Worm (Caenorhabditis elegans) whole organism, L4 larva: Measurements from ENCODE around the gene T03D8.6.

ENCODE experiments used
- D1046.2 ChIP-seq: fragments of 200-800 bp; sonication (Bioruptor generic); IDR thresholded peaks from 2 replicates; pipeline ENCODE4 v1.3.6; 2022; ENCODE audit warnings: missing genetic modification characterization, missing compliant biosample characterization
- F37D6.2 ChIP-seq: sonication (generic microtip); optimal IDR thresholded peaks from 2 replicates; lab custom pipeline; 2016; ENCODE audit warnings: mild to moderate bottlenecking, missing genetic modification characterization, missing compliant biosample characterization
- T20F7.1 ChIP-seq: fragments of 200-800 bp; sonication (Bioruptor generic); optimal IDR thresholded peaks from 2 replicates; lab custom pipeline; 2018; ENCODE audit warnings: mild to moderate bottlenecking, missing genetic modification characterization, missing compliant biosample characterization
- Y105C5A.15 ChIP-seq: fragments of 200-800 bp; sonication (Bioruptor generic); IDR thresholded peaks from 2 replicates; pipeline ENCODE4 v1.3.6; 2022; ENCODE audit warnings: missing genetic modification characterization, missing compliant biosample characterization
- aha-1 ChIP-seq: fragments of 150-350 bp; peaks from one replicate; lab custom pipeline; 2014; ENCODE audit warnings: missing biosample characterization, missing genetic modification characterization
- ceh-28 ChIP-seq: fragments of 150-350 bp; optimal IDR thresholded peaks from 2 replicates; lab custom pipeline; 2014; ENCODE audit warnings: missing biosample characterization, missing genetic modification reagents, missing genetic modification characterization
- ceh-82 ChIP-seq: sonication (generic microtip); optimal IDR thresholded peaks from 2 replicates; lab custom pipeline; 2017; ENCODE audit warnings: missing biosample characterization, missing genetic modification characterization
- ces-1 ChIP-seq: fragments of 150-350 bp; sonication (generic microtip); optimal IDR thresholded peaks from 4 replicates; lab custom pipeline; 2014; ENCODE audit warnings: missing biosample characterization, missing genetic modification reagents, missing genetic modification characterization
- ctbp-1 ChIP-seq: fragments of 200-800 bp; sonication (Bioruptor generic); IDR thresholded peaks from 2 replicates; pipeline ENCODE4 v1.3.6; 2022; ENCODE audit warnings: missing genetic modification reagents, missing genetic modification characterization, missing compliant biosample characterization
- daf-16 ChIP-seq, 3 experiments: sonication (generic microtip); optimal IDR thresholded peaks; 2 replicates each; lab custom pipeline; 2016 to 2017; ENCODE audit warnings: missing genetic modification characterization in 3 of 3, missing genetic modification reagents in 3 of 3, mild to moderate bottlenecking in 2 of 3, missing compliant biosample characterization in 2 of 3, missing biosample characterization in 1 of 3, moderate library complexity in 1 of 3
- dmd-6 ChIP-seq: fragments of 200-800 bp; sonication (Bioruptor generic); IDR thresholded peaks from 2 replicates; pipeline ENCODE4 v1.3.6; 2022; ENCODE audit warnings: missing genetic modification reagents, missing genetic modification characterization, missing compliant biosample characterization
- dmd-9 ChIP-seq: fragments of 200-800 bp; sonication (Bioruptor generic); IDR thresholded peaks from 2 replicates; pipeline ENCODE4 v1.3.6; 2022; ENCODE audit warnings: missing genetic modification reagents, missing genetic modification characterization, missing compliant biosample characterization
- dve-1 ChIP-seq: sonication (generic microtip); optimal IDR thresholded peaks from 2 replicates; lab custom pipeline; 2017; ENCODE audit warnings: antibody characterized with exemption, mild to moderate bottlenecking, missing genetic modification characterization, missing compliant biosample characterization; ENCODE audit not compliant: insufficient read depth
- egl-27 ChIP-seq: sonication (generic microtip); optimal IDR thresholded peaks from 3 replicates; lab custom pipeline; 2017; ENCODE audit warnings: missing biosample characterization, missing genetic modification reagents, missing genetic modification characterization
- egl-43 ChIP-seq: fragments of 200-800 bp; sonication (Bioruptor generic); IDR thresholded peaks from 2 replicates; pipeline ENCODE4 v1.3.6; 2022; ENCODE audit warnings: missing genetic modification reagents, missing genetic modification characterization, missing compliant biosample characterization
- fkh-10 ChIP-seq: fragments of 150-350 bp; optimal IDR thresholded peaks from 2 replicates; lab custom pipeline; 2014; ENCODE audit warnings: missing biosample characterization, missing genetic modification reagents, missing genetic modification characterization
- hif-1 ChIP-seq, 2 experiments: sonication (generic microtip); optimal IDR thresholded peaks; 2 replicates each; lab custom pipeline; 2016 to 2017; ENCODE audit warnings: missing compliant biosample characterization in 2 of 2, missing genetic modification characterization in 2 of 2, missing genetic modification reagents in 2 of 2, missing genotype in 2 of 2, mild to moderate bottlenecking in 1 of 2
- hlh-30 ChIP-seq: sonication (generic microtip); optimal IDR thresholded peaks from 2 replicates; lab custom pipeline; 2017; ENCODE audit warnings: antibody characterized with exemption, mild to moderate bottlenecking, missing genetic modification characterization, missing compliant biosample characterization; ENCODE audit not compliant: insufficient read depth
- hmg-1.1 ChIP-seq: fragments of 200-800 bp; sonication (Bioruptor generic); IDR thresholded peaks from 2 replicates; pipeline ENCODE4 v1.3.6; 2022; ENCODE audit warnings: missing genetic modification reagents, missing genetic modification characterization, missing compliant biosample characterization
- lim-7 ChIP-seq: fragments of 200-800 bp; sonication (Bioruptor generic); IDR thresholded peaks from 2 replicates; pipeline ENCODE4 v1.3.6; 2022; ENCODE audit warnings: missing genetic modification characterization, missing compliant biosample characterization
- lin-15B ChIP-seq: fragments of 150-350 bp; sonication (generic microtip); optimal IDR thresholded peaks from 3 replicates; lab custom pipeline; 2014; ENCODE audit warnings: missing biosample characterization, missing genetic modification characterization
- lin-38 ChIP-seq: fragments of 200-800 bp; sonication (Bioruptor generic); IDR thresholded peaks from 2 replicates; pipeline ENCODE4 v1.3.6; 2022; ENCODE audit warnings: missing genetic modification reagents, missing genetic modification characterization, missing compliant biosample characterization
- lin-39 ChIP-seq: fragments of 150-350 bp; optimal IDR thresholded peaks from 2 replicates; lab custom pipeline; 2014; ENCODE audit warnings: missing biosample characterization, missing genetic modification reagents, missing genetic modification characterization
- lsy-2 ChIP-seq, 2 experiments: fragments of 150-350 bp in 1 of 2; sonication (generic microtip) in 1 of 2; optimal IDR thresholded peaks; 2 replicates each; lab custom pipeline; 2014 to 2017; ENCODE audit warnings: missing biosample characterization in 2 of 2, missing genetic modification characterization in 2 of 2
- mdl-1 ChIP-seq, 2 experiments: fragments of 150-350 bp in 1 of 2; sonication (generic microtip) in 1 of 2; optimal IDR thresholded peaks; 2 replicates each; lab custom pipeline; 2014 to 2017; ENCODE audit warnings: missing biosample characterization in 2 of 2, missing genetic modification characterization in 2 of 2
- mep-1 ChIP-seq: fragments of 150-350 bp; sonication (generic microtip); optimal IDR thresholded peaks from 3 replicates; lab custom pipeline; 2014; ENCODE audit warnings: missing biosample characterization, missing genetic modification characterization
- mes-2 ChIP-seq: sonication (generic microtip); optimal IDR thresholded peaks from 2 replicates; lab custom pipeline; 2016; ENCODE audit warnings: missing genotype, mild to moderate bottlenecking, missing genetic modification characterization, missing compliant biosample characterization; ENCODE audit not compliant: poor library complexity, severe bottlenecking
- nhr-11 ChIP-seq: fragments of 150-350 bp; optimal IDR thresholded peaks from 2 replicates; lab custom pipeline; 2014; ENCODE audit warnings: missing biosample characterization, missing genetic modification characterization
- nhr-42 ChIP-seq: fragments of 200-800 bp; sonication (Bioruptor generic); IDR thresholded peaks from 2 replicates; pipeline ENCODE4 v1.3.6; 2022; ENCODE audit warnings: missing genetic modification characterization, missing compliant biosample characterization
- php-3 ChIP-seq: fragments of 200-800 bp; sonication (Bioruptor generic); IDR thresholded peaks from 2 replicates; pipeline ENCODE4 v1.3.6; 2022; ENCODE audit warnings: missing genetic modification reagents, missing genetic modification characterization, missing compliant biosample characterization
- rbr-2 ChIP-seq: sonication (generic microtip); optimal IDR thresholded peaks from 2 replicates; lab custom pipeline; 2016; ENCODE audit warnings: missing genotype, missing genetic modification characterization, missing compliant biosample characterization
- saeg-2 ChIP-seq: fragments of 200-800 bp; sonication (Bioruptor generic); IDR thresholded peaks from 2 replicates; pipeline ENCODE4 v1.3.6; 2022; ENCODE audit warnings: missing genetic modification reagents, missing genetic modification characterization, missing compliant biosample characterization
- set-16 ChIP-seq: fragments of 200-800 bp; sonication (Bioruptor generic); IDR thresholded peaks from 2 replicates; pipeline ENCODE4 v1.3.6; 2022; ENCODE audit warnings: missing genetic modification reagents, missing genetic modification characterization, missing compliant biosample characterization
- spr-1 ChIP-seq: sonication (generic microtip); optimal IDR thresholded peaks from 2 replicates; lab custom pipeline; 2016; ENCODE audit warnings: mild to moderate bottlenecking, missing genetic modification characterization, missing compliant biosample characterization
- spr-3 ChIP-seq: fragments of 200-800 bp; sonication (Bioruptor generic); optimal IDR thresholded peaks from 2 replicates; lab custom pipeline; 2018; ENCODE audit warnings: mild to moderate bottlenecking, missing genetic modification characterization, missing compliant biosample characterization
- unc-130 ChIP-seq: sonication (generic microtip); optimal IDR thresholded peaks from 2 replicates; lab custom pipeline; 2016; ENCODE audit warnings: missing genetic modification reagents, missing genetic modification characterization, missing compliant biosample characterization
- unc-62 ChIP-seq, 3 experiments: fragments of 150-350 bp in 1 of 3; sonication (generic microtip); optimal IDR thresholded peaks in 2 of 3; peaks in 1 of 3; 1 replicate in 1 of 3; 2 replicates in 2 of 3; lab custom pipeline; 2014 to 2017; ENCODE audit warnings: missing biosample characterization in 3 of 3, missing genetic modification characterization in 3 of 3, missing genetic modification reagents in 3 of 3, missing genotype in 1 of 3
- vab-7 ChIP-seq: fragments of 200-800 bp; sonication (Bioruptor generic); IDR thresholded peaks from 2 replicates; pipeline ENCODE4 v1.3.6; 2022; ENCODE audit warnings: missing genetic modification reagents, missing genetic modification characterization, missing compliant biosample characterization
- zag-1 ChIP-seq: fragments of 150-350 bp; optimal IDR thresholded peaks from 2 replicates; lab custom pipeline; 2014; ENCODE audit warnings: missing biosample characterization, missing genetic modification characterization
- zip-11 ChIP-seq: fragments of 200-800 bp; sonication (Bioruptor generic); IDR thresholded peaks from 2 replicates; pipeline ENCODE4 v1.3.6; 2022; ENCODE audit warnings: missing genetic modification characterization, missing compliant biosample characterization

T03D8.6 gene

DNA sequence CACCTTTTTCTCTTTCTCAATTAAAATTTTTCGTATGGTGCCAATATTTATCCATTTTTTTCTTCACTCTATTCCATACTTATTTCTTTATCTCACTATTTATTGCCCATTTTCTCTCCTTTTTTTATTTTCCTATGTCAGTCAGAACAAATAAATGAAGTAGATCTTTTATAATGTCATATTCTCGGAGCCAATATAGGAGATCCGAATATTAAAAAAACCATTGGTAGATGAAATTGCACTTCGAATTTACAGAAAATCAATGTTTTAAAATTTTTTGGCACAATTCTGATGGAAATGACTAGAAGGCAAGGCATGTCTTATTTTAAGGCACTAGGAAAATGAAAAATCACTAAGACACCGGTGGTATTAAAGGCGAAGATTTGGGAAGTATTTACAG is 29.5 kb downstream of the T03D8.6 start:
- TF ChIP-seq lim-7 (GFP tag; lab: Robert Waterston, UW), result no peak
- TF ChIP-seq aha-1 (tag; lab: Kevin White, UChicago), result peak; percentile 90
- peak; percentile 5 for TF ChIP-seq dve-1 (tag; lab: Kevin White, UChicago)
- peak; percentile 3 for TF ChIP-seq T20F7.1
- TF ChIP-seq Y105C5A.15 (GFP tag; lab: Robert Waterston, UW), result no peak
- peak; percentile 9 for TF ChIP-seq mep-1 (tag; lab: Kevin White, UChicago)
- peak; percentile 30 for TF ChIP-seq zag-1 (tag; lab: Kevin White, UChicago)

DNA sequence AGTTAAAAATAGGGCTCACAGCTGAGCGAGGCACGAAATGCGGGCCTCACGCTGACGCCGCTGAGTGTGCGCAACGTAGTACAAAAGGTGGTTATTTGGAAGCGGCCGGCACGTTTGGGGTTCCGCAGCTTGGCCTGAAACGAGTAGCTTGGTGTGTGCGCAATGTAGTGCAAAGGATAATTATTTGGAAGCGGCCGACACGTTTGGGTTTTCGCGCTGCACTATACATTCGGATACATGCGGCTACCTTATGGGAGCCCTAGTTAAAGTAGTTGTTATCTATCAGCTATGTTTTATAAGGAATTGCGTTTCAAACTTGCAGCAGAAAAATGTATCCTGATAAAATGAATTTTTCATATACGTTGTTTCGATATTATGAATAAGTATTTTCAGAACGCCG is 30.1 kb downstream of the T03D8.6 start, which contains the start of gene Y44A6D.1:
Y44A6D.1 (minus strand) TSS at position 23 of the 400 bp plus-strand sequence.
- TF ChIP-seq dve-1 (tag; lab: Kevin White, UChicago), result no peak
- TF ChIP-seq aha-1 (tag; lab: Kevin White, UChicago), result peak; percentile 84
- TF ChIP-seq lin-15B, result no peak
- TF ChIP-seq lin-38 (GFP tag; lab: Robert Waterston, UW), result 0 out of 2 replicates have a peak, but pooled peaks have one; percentile 5
- TF ChIP-seq ceh-82 (tag; lab: Kevin White, UChicago), result no peak
- TF ChIP-seq set-16 (GFP tag; lab: Robert Waterston, UW), result peak; percentile 37; the same call in 1 of the 2 replicates
- TF ChIP-seq spr-3 (GFP tag; lab: Kevin White, UChicago), result no peak
- TF ChIP-seq lin-39, result no peak
- TF ChIP-seq egl-43, result 0 out of 2 replicates have a peak, but pooled peaks have one; percentile 39
- TF ChIP-seq egl-27, result no peak
- 0 out of 2 replicates have a peak, but pooled peaks have one; percentile 7 for TF ChIP-seq dmd-6 (GFP tag; lab: Robert Waterston, UW)
- TF ChIP-seq, all 104 proteins: peak for 5

DNA sequence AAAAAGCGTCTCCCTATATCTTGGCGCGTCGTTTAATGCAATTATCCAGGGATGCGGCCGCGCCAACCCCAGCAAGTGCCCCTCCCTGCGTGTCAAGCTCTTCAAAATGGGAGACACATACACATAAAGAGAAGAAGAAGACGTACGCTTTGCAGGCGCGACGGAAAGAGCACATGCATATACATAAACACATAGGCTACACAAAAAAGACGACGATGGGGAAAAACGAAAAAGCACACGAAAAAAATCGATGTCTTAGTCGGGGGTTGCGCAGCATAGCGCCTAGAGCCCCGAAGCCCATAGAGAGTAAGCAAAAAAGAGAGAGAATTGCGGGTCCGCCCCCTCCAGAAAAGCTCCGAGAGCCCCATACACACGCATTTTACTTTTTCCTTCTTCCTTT is 31.0 kb downstream of the T03D8.6 start, which contains the start of gene tpan-1:
tpan-1 (plus strand) TSS at position 398 of the 400 bp plus-strand sequence.
- TF ChIP-seq hif-1 (tag; optimal IDR thresholded peaks at IDR 0.05; lab: Kevin White, UChicago) (peak in 1 of 2 experiments; percentile 92), unc-62 (GFP tag; optimal IDR thresholded peaks at IDR 0.05 in 1 of 2; lab: Kevin White, UChicago) (peak in 1 of 2 experiments; percentile 85), unc-62 (tag; optimal IDR thresholded peaks at IDR 0.05; lab: Kevin White, UChicago) (no peak), dmd-6 (GFP tag; lab: Robert Waterston, UW) (0 out of 2 replicates have a peak, but pooled peaks have one; percentile 20), D1046.2 (GFP tag; lab: Robert Waterston, UW) (no peak), mes-2 (peak; percentile 32), spr-1 (tag; lab: Kevin White, UChicago) (no peak), vab-7 (GFP tag; lab: Robert Waterston, UW) (0 out of 2 replicates have a peak, but pooled peaks have one; percentile 5), F37D6.2 (tag; lab: Kevin White, UChicago) (peak; percentile 3), aha-1 (tag; lab: Kevin White, UChicago) (peak; percentile 78), zip-11 (GFP tag; lab: Robert Waterston, UW) (no peak), dmd-9 (GFP tag; lab: Robert Waterston, UW) (0 out of 2 replicates have a peak, but pooled peaks have one; percentile 38), ces-1 (GFP tag; lab: Kevin White, UChicago) (peak; percentile 50), lsy-2 (tag; optimal IDR thresholded peaks at IDR 0.05; lab: Kevin White, UChicago) (peak in 1 of 2 experiments; percentile 67), daf-16 (GFP tag; optimal IDR thresholded peaks at IDR 0.05; lab: Kevin White, UChicago) (no peak), daf-16 (tag; optimal IDR thresholded peaks at IDR 0.05; lab: Kevin White, UChicago) (peak; percentile 3), saeg-2 (GFP tag; lab: Robert Waterston, UW) (peak; percentile 50; the same call in 1 of the 2 replicates), nhr-42 (GFP tag; lab: Robert Waterston, UW) (0 out of 2 replicates have a peak, but pooled peaks have one; percentile 20), hlh-30 (tag; lab: Kevin White, UChicago) (peak; percentile 42), hmg-1.1 (GFP tag; lab: Robert Waterston, UW) (peak; percentile 72), rbr-2 (tag; lab: Kevin White, UChicago) (peak; percentile 84), mep-1 (tag; lab: Kevin White, UChicago) (peak; percentile 65), ceh-28 (tag; lab: Kevin White, UChicago) (no peak), T20F7.1 (no peak), fkh-10 (GFP tag; lab: Kevin White, UChicago) (peak; percentile 53), php-3 (GFP tag; lab: Robert Waterston, UW) (no peak), unc-130 (no peak), nhr-11 (tag; lab: Kevin White, UChicago) (peak; percentile 32), mdl-1 (tag; optimal IDR thresholded peaks at IDR 0.05; lab: Kevin White, UChicago) (peak in 1 of 2 experiments; percentile 82), ctbp-1 (GFP tag; lab: Robert Waterston, UW) (peak; percentile 82; the same call in 1 of the 2 replicates), ceh-82 (tag; lab: Kevin White, UChicago) (no peak)
